Worm (Caenorhabditis elegans): ENCODE measurements around the gene grd-3.

The grd-3 gene

ce11 chrIV:3469742-3470141, 30.3 kb downstream of the grd-3 start, which contains the start of gene F58E2.2:
F58E2.2 (plus strand) TSS chrIV:3470042.
- TF ChIP-seq hmg-4 (GFP tag; optimal IDR thresholded peaks at IDR 0.05) (no peak), ceh-36 (tag; optimal IDR thresholded peaks at IDR 0.05) (no peak), hnd-1 (tag; optimal IDR thresholded peaks at IDR 0.05) (no peak), scrt-1 (GFP tag; IDR thresholded peaks at IDR 0.05) (no peak), flt-1 (GFP tag; IDR thresholded peaks at IDR 0.05) (no peak), tbx-11 (GFP tag; IDR thresholded peaks at IDR 0.05) (no peak), sea-1 (GFP tag; conservative IDR thresholded peaks at IDR 0.05) (no peak), pes-1 (GFP tag; IDR thresholded peaks at IDR 0.05) (no peak), ceh-13 (GFP tag; optimal IDR thresholded peaks at IDR 0.05) (no peak), F13C5.2 (tag; optimal IDR thresholded peaks at IDR 0.05) (no peak), ets-7 (tag; optimal IDR thresholded peaks at IDR 0.05) (no peak), B0310.2 (tag; optimal IDR thresholded peaks at IDR 0.05) (no peak), ama-1 (optimal IDR thresholded peaks at IDR 0.05) (no peak), tra-4 (tag; optimal IDR thresholded peaks at IDR 0.05) (no peak), hmbx-1 (tag; optimal IDR thresholded peaks at IDR 0.05) (no peak), tbx-37 (GFP tag; conservative IDR thresholded peaks at IDR 0.05) (no peak), aly-1 (tag; optimal IDR thresholded peaks at IDR 0.05) (no peak)

ce11 chrIV:3477124-3477523, 37.7 kb downstream of the grd-3 start, which contains the start of gene srz-69:
srz-69 (minus strand) TSS chrIV:3477224.
- TF ChIP-seq ceh-13 (GFP tag; optimal IDR thresholded peaks at IDR 0.05) (no peak), tra-4 (tag; optimal IDR thresholded peaks at IDR 0.05) (no peak), ama-1 (optimal IDR thresholded peaks at IDR 0.05) (no peak), pes-1 (GFP tag; IDR thresholded peaks at IDR 0.05) (no peak), aly-1 (tag; optimal IDR thresholded peaks at IDR 0.05) (no peak), flt-1 (GFP tag; IDR thresholded peaks at IDR 0.05) (no peak), F13C5.2 (tag; optimal IDR thresholded peaks at IDR 0.05) (no peak), scrt-1 (GFP tag; IDR thresholded peaks at IDR 0.05) (no peak), hnd-1 (tag; optimal IDR thresholded peaks at IDR 0.05) (no peak), ets-7 (tag; optimal IDR thresholded peaks at IDR 0.05) (no peak), ceh-36 (tag; optimal IDR thresholded peaks at IDR 0.05) (no peak), tbx-11 (GFP tag; IDR thresholded peaks at IDR 0.05) (no peak), B0310.2 (tag; optimal IDR thresholded peaks at IDR 0.05) (no peak), hmbx-1 (tag; optimal IDR thresholded peaks at IDR 0.05) (no peak), hmg-4 (GFP tag; optimal IDR thresholded peaks at IDR 0.05) (no peak), tbx-37 (GFP tag; conservative IDR thresholded peaks at IDR 0.05) (no peak), sea-1 (GFP tag; conservative IDR thresholded peaks at IDR 0.05) (no peak)

- TF ChIP-seq tbx-11 (GFP tag; IDR thresholded peaks at IDR 0.05) = no peak
- no peak for TF ChIP-seq ets-7 (tag; optimal IDR thresholded peaks at IDR 0.05)
- no peak for TF ChIP-seq ceh-36 (tag; optimal IDR thresholded peaks at IDR 0.05)
- no peak for TF ChIP-seq F13C5.2 (tag; optimal IDR thresholded peaks at IDR 0.05)
- no peak for TF ChIP-seq hnd-1 (tag; optimal IDR thresholded peaks at IDR 0.05)
- no peak for TF ChIP-seq tbx-37 (GFP tag; conservative IDR thresholded peaks at IDR 0.05)
- TF ChIP-seq B0310.2 (tag; optimal IDR thresholded peaks at IDR 0.05) = no peak
- no peak for TF ChIP-seq ama-1 (optimal IDR thresholded peaks at IDR 0.05)
- TF ChIP-seq aly-1 (tag; optimal IDR thresholded peaks at IDR 0.05) = no peak
- TF ChIP-seq pes-1 (GFP tag; IDR thresholded peaks at IDR 0.05) = no peak
- no peak for TF ChIP-seq scrt-1 (GFP tag; IDR thresholded peaks at IDR 0.05)
Observed at ce11 chrIV:3478911-3479385, 39.5 kb downstream of the grd-3 start, which contains the start of the genes srz-70 and C09G12.5. srz-70 (minus strand) TSS chrIV:3479011. C09G12.5 (plus strand) TSS chrIV:3479335.

ce11 chrIV:3481760-3482159, 42.3 kb downstream of the grd-3 start, which contains the start of gene srz-37:
srz-37 (minus strand) TSS chrIV:3481860.
- no peak for TF ChIP-seq ceh-13 (GFP tag; optimal IDR thresholded peaks at IDR 0.05)
- TF ChIP-seq F13C5.2 (tag; optimal IDR thresholded peaks at IDR 0.05) = no peak
- no peak for TF ChIP-seq hmbx-1 (tag; optimal IDR thresholded peaks at IDR 0.05)
- no peak for TF ChIP-seq sea-1 (GFP tag; conservative IDR thresholded peaks at IDR 0.05)
- TF ChIP-seq tbx-11 (GFP tag; IDR thresholded peaks at IDR 0.05) = no peak
- no peak for TF ChIP-seq B0310.2 (tag; optimal IDR thresholded peaks at IDR 0.05)
- TF ChIP-seq flt-1 (GFP tag; IDR thresholded peaks at IDR 0.05) = no peak
- TF ChIP-seq ceh-36 (tag; optimal IDR thresholded peaks at IDR 0.05) = no peak
- no peak for TF ChIP-seq tra-4 (tag; optimal IDR thresholded peaks at IDR 0.05)
- no peak for TF ChIP-seq ets-7 (tag; optimal IDR thresholded peaks at IDR 0.05)
- TF ChIP-seq pes-1 (GFP tag; IDR thresholded peaks at IDR 0.05) = no peak
- TF ChIP-seq hnd-1 (tag; optimal IDR thresholded peaks at IDR 0.05) = no peak
- TF ChIP-seq ama-1 (optimal IDR thresholded peaks at IDR 0.05) = no peak
- TF ChIP-seq scrt-1 (GFP tag; IDR thresholded peaks at IDR 0.05) = no peak
- no peak for TF ChIP-seq hmg-4 (GFP tag; optimal IDR thresholded peaks at IDR 0.05)
- TF ChIP-seq aly-1 (tag; optimal IDR thresholded peaks at IDR 0.05) = no peak

ce11 chrIV:3482195-3482959, 42.9 kb downstream of the grd-3 start, which contains the start of gene srz-82:
srz-82 (plus strand) TSS chrIV:3482895.
- TF ChIP-seq ama-1 (optimal IDR thresholded peaks at IDR 0.05) (no peak), B0310.2 (tag; optimal IDR thresholded peaks at IDR 0.05) (no peak), sea-1 (GFP tag; conservative IDR thresholded peaks at IDR 0.05) (no peak), hmbx-1 (tag; optimal IDR thresholded peaks at IDR 0.05) (no peak), flt-1 (GFP tag; IDR thresholded peaks at IDR 0.05) (no peak)

All from whole organism, early embryonic.